Worm (Caenorhabditis elegans) whole organism, young adult: ENCODE measurements around the gene Y111B2A.12.

Source experiments
- B0019.2 ChIP-seq: fragments of 200-800 bp; sonication (Bioruptor generic); conservative IDR thresholded peaks from 2 replicates; pipeline ENCODE4 v1.3.6; 2022; ENCODE audit warnings: missing genetic modification reagents, missing genetic modification characterization, missing compliant biosample characterization
- B0261.1 ChIP-seq: sonication (generic microtip); optimal IDR thresholded peaks from 2 replicates; lab custom pipeline; 2016; ENCODE audit warnings: mild to moderate bottlenecking, missing genetic modification characterization, moderate library complexity, missing compliant biosample characterization
- B0336.3 ChIP-seq: fragments of 200-800 bp; sonication (Bioruptor generic); IDR thresholded peaks from 2 replicates; pipeline ENCODE4 v1.3.6; 2022; ENCODE audit warnings: missing genetic modification characterization, missing compliant biosample characterization
- D2030.7 ChIP-seq: fragments of 200-800 bp; sonication (Bioruptor generic); IDR thresholded peaks from 2 replicates; pipeline ENCODE4 v1.3.6; 2022; ENCODE audit warnings: missing genetic modification reagents, missing genetic modification characterization, missing compliant biosample characterization
- F33H1.4 ChIP-seq: fragments of 200-800 bp; sonication (Bioruptor generic); IDR thresholded peaks from 2 replicates; pipeline ENCODE4 v1.3.6; 2022; ENCODE audit warnings: missing genetic modification reagents, missing genetic modification characterization, missing compliant biosample characterization
- F37B4.10 ChIP-seq: fragments of 200-800 bp; sonication (Bioruptor generic); IDR thresholded peaks from 2 replicates; pipeline ENCODE4 v1.3.6; 2022; ENCODE audit warnings: missing genetic modification characterization, missing compliant biosample characterization
- F39B2.1 ChIP-seq: fragments of 200-800 bp; sonication (Bioruptor generic); IDR thresholded peaks from 2 replicates; pipeline ENCODE4 v1.3.6; 2022; ENCODE audit warnings: missing genetic modification reagents, missing genetic modification characterization, missing compliant biosample characterization
- F52B5.7 ChIP-seq: sonication (generic microtip); optimal IDR thresholded peaks from 2 replicates; lab custom pipeline; 2016; ENCODE audit warnings: mild to moderate bottlenecking, missing genetic modification characterization, missing compliant biosample characterization
- Y53G8AR.9 ChIP-seq: fragments of 200-800 bp; sonication (Bioruptor generic); conservative IDR thresholded peaks from 2 replicates; pipeline ENCODE4 v1.3.6; 2022; ENCODE audit warnings: missing genetic modification reagents, missing genetic modification characterization, missing compliant biosample characterization
- Y67H2A.10 ChIP-seq: fragments of 200-800 bp; sonication (Bioruptor generic); conservative IDR thresholded peaks from 2 replicates; pipeline ENCODE4 v1.3.6; 2022; ENCODE audit warnings: missing genetic modification reagents, missing genetic modification characterization, missing compliant biosample characterization
- Y79H2A.3 ChIP-seq: fragments of 200-800 bp; sonication (Bioruptor generic); conservative IDR thresholded peaks from 2 replicates; pipeline ENCODE4 v1.3.6; 2022; ENCODE audit warnings: missing genetic modification reagents, missing genetic modification characterization, missing compliant biosample characterization
- Y95B8A.8 ChIP-seq: fragments of 200-800 bp; sonication (Bioruptor generic); IDR thresholded peaks from 2 replicates; pipeline ENCODE4 v1.3.6; 2022; ENCODE audit warnings: missing genetic modification reagents, missing genetic modification characterization, missing compliant biosample characterization
- ceh-27 ChIP-seq: fragments of 200-800 bp; sonication (Bioruptor generic); optimal IDR thresholded peaks from 2 replicates; lab custom pipeline; 2018; ENCODE audit warnings: mild to moderate bottlenecking, missing genetic modification characterization, moderate library complexity, missing compliant biosample characterization
- dox-1 ChIP-seq: fragments of 200-800 bp; sonication (Bioruptor generic); IDR thresholded peaks from 2 replicates; pipeline ENCODE4 v1.3.6; 2022; ENCODE audit warnings: missing genetic modification reagents, missing genetic modification characterization, missing compliant biosample characterization
- dpl-1 ChIP-seq: fragments of 150-350 bp; optimal IDR thresholded peaks from 2 replicates; lab custom pipeline; 2014; ENCODE audit warnings: missing biosample characterization, missing genetic modification reagents, missing genetic modification characterization
- egl-18 ChIP-seq: fragments of 200-800 bp; sonication (Bioruptor generic); IDR thresholded peaks from 2 replicates; pipeline ENCODE4 v1.3.6; 2022; ENCODE audit warnings: missing genetic modification reagents, missing genetic modification characterization, missing compliant biosample characterization
- egl-44 ChIP-seq: fragments of 200-800 bp; sonication (Bioruptor generic); IDR thresholded peaks from 2 replicates; pipeline ENCODE4 v1.3.6; 2022; ENCODE audit warnings: missing genetic modification reagents, missing genetic modification characterization, missing compliant biosample characterization
- ekl-4 ChIP-seq: fragments of 200-800 bp; sonication (Bioruptor generic); IDR thresholded peaks from 2 replicates; pipeline ENCODE4 v1.3.6; 2022; ENCODE audit warnings: missing genetic modification reagents, missing genetic modification characterization, missing compliant biosample characterization
- fkh-3 ChIP-seq: sonication (generic microtip); optimal IDR thresholded peaks from 2 replicates; lab custom pipeline; 2016; ENCODE audit warnings: mild to moderate bottlenecking, missing genetic modification characterization, missing compliant biosample characterization
- gei-17 ChIP-seq: fragments of 200-800 bp; sonication (Bioruptor generic); optimal IDR thresholded peaks from 2 replicates; lab custom pipeline; 2018; ENCODE audit warnings: mild to moderate bottlenecking, missing genetic modification characterization, missing compliant biosample characterization
- hmg-1.2 ChIP-seq: fragments of 200-800 bp; sonication (Bioruptor generic); IDR thresholded peaks from 2 replicates; pipeline ENCODE4 v1.3.6; 2022; ENCODE audit warnings: missing genetic modification reagents, missing genetic modification characterization, missing compliant biosample characterization
- hmg-20 ChIP-seq: fragments of 200-800 bp; sonication (Bioruptor generic); IDR thresholded peaks from 2 replicates; pipeline ENCODE4 v1.3.6; 2022; ENCODE audit warnings: missing genetic modification reagents, missing genetic modification characterization, missing compliant biosample characterization
- hrde-1 ChIP-seq: sonication (generic microtip); optimal IDR thresholded peaks from 2 replicates; lab custom pipeline; 2016; ENCODE audit warnings: missing genetic modification characterization, mild to moderate bottlenecking, missing compliant biosample characterization, moderate library complexity, missing genotype, missing genetic modification reagents, borderline replicate concordance
- hsf-1 ChIP-seq: fragments of 200-800 bp; sonication (Bioruptor generic); IDR thresholded peaks from 2 replicates; pipeline ENCODE4 v1.3.6; 2022; ENCODE audit warnings: missing genetic modification reagents, missing genetic modification characterization, missing compliant biosample characterization
- lag-1 ChIP-seq: fragments of 200-800 bp; sonication (Bioruptor generic); IDR thresholded peaks from 2 replicates; pipeline ENCODE4 v1.3.6; 2022; ENCODE audit warnings: missing genetic modification reagents, missing genetic modification characterization, missing compliant biosample characterization
- let-607 ChIP-seq, 2 experiments: fragments of 200-800 bp in 1 of 2; sonication (Bioruptor generic) in 1 of 2; sonication (generic microtip) in 1 of 2; optimal IDR thresholded peaks; 2 replicates each; lab custom pipeline; 2016 to 2018; ENCODE audit warnings: mild to moderate bottlenecking in 2 of 2, missing compliant biosample characterization in 2 of 2, missing genetic modification characterization in 2 of 2, moderate library complexity in 2 of 2, missing genotype in 1 of 2
- lin-26 ChIP-seq: fragments of 200-800 bp; sonication (Bioruptor generic); IDR thresholded peaks from 2 replicates; pipeline ENCODE4 v1.3.6; 2022; ENCODE audit warnings: missing genetic modification reagents, missing genetic modification characterization, missing compliant biosample characterization
- lin-35 ChIP-seq, 3 experiments: fragments of 150-350 bp in 2 of 3; sonication (generic microtip) in 1 of 3; optimal IDR thresholded peaks; 2 replicates each; lab custom pipeline; 2014 to 2018; ENCODE audit warnings: missing biosample characterization in 3 of 3, missing genetic modification characterization in 3 of 3, missing genetic modification reagents in 3 of 3
- madf-3 ChIP-seq: fragments of 200-800 bp; sonication (Bioruptor generic); IDR thresholded peaks from 2 replicates; pipeline ENCODE4 v1.3.6; 2022; ENCODE audit warnings: missing genetic modification reagents, missing genetic modification characterization, missing compliant biosample characterization
- madf-6 ChIP-seq: fragments of 200-800 bp; sonication (Bioruptor generic); IDR thresholded peaks from 2 replicates; pipeline ENCODE4 v1.3.6; 2022; ENCODE audit warnings: missing genetic modification reagents, missing genetic modification characterization, missing compliant biosample characterization
- madf-8 ChIP-seq: fragments of 200-800 bp; sonication (Bioruptor generic); conservative IDR thresholded peaks from 2 replicates; pipeline ENCODE4 v1.3.6; 2022; ENCODE audit warnings: missing genetic modification reagents, missing genetic modification characterization, missing compliant biosample characterization
- mcd-1 ChIP-seq: fragments of 200-800 bp; sonication (Bioruptor generic); IDR thresholded peaks from 2 replicates; pipeline ENCODE4 v1.3.6; 2022; ENCODE audit warnings: missing genetic modification reagents, missing genetic modification characterization, missing compliant biosample characterization
- mel-28 ChIP-seq: sonication (generic microtip); optimal IDR thresholded peaks from 2 replicates; lab custom pipeline; 2016; ENCODE audit warnings: borderline replicate concordance, mild to moderate bottlenecking, missing genetic modification characterization, missing compliant biosample characterization
- nhr-179 ChIP-seq: sonication (generic microtip); optimal IDR thresholded peaks from 2 replicates; lab custom pipeline; 2016; ENCODE audit warnings: mild to moderate bottlenecking, missing genetic modification characterization, missing compliant biosample characterization
- nhr-80 ChIP-seq: sonication (generic microtip); optimal IDR thresholded peaks from 2 replicates; lab custom pipeline; 2016; ENCODE audit warnings: missing genetic modification characterization, missing compliant biosample characterization
- rpc-1 ChIP-seq, 2 experiments: fragments of 150-350 bp in 1 of 2; sonication (generic microtip) in 1 of 2; optimal IDR thresholded peaks; 2 replicates each; lab custom pipeline; 2014 to 2018; ENCODE audit warnings: missing biosample characterization in 1 of 2, missing genetic modification characterization in 1 of 2, missing genetic modification reagents in 1 of 2, missing genotype in 1 of 2
- sdz-38 ChIP-seq: sonication (generic microtip); optimal IDR thresholded peaks from 2 replicates; lab custom pipeline; 2016; ENCODE audit warnings: missing genotype, missing genetic modification characterization, missing compliant biosample characterization
- snpc-1.1 ChIP-seq: sonication (generic microtip); optimal IDR thresholded peaks from 2 replicates; lab custom pipeline; 2017; ENCODE audit warnings: missing genetic modification characterization, mild to moderate bottlenecking, missing compliant biosample characterization, antibody characterized with exemption, moderate library complexity, missing genotype, missing genetic modification reagents; ENCODE audit not compliant: insufficient read depth
- snpc-3.4 ChIP-seq: sonication (generic microtip); optimal IDR thresholded peaks from 2 replicates; lab custom pipeline; 2017; ENCODE audit warnings: missing genetic modification characterization, mild to moderate bottlenecking, missing compliant biosample characterization, antibody characterized with exemption, moderate library complexity, missing genotype, missing genetic modification reagents
- somi-1 ChIP-seq: fragments of 200-800 bp; sonication (Bioruptor generic); optimal IDR thresholded peaks from 2 replicates; lab custom pipeline; 2018; ENCODE audit warnings: mild to moderate bottlenecking, missing genetic modification characterization, missing compliant biosample characterization
- tbx-9 ChIP-seq: sonication (generic microtip); optimal IDR thresholded peaks from 2 replicates; lab custom pipeline; 2016; ENCODE audit warnings: borderline replicate concordance, missing genetic modification characterization, inconsistent platforms, missing compliant biosample characterization
- unc-62 ChIP-seq: fragments of 150-350 bp; optimal IDR thresholded peaks from 2 replicates; lab custom pipeline; 2014; ENCODE audit warnings: missing biosample characterization, missing genetic modification reagents, missing genetic modification characterization
- xnd-1 ChIP-seq: sonication (generic microtip); optimal IDR thresholded peaks from 2 replicates; lab custom pipeline; 2016; ENCODE audit warnings: missing genotype, missing genetic modification reagents, missing genetic modification characterization, missing compliant biosample characterization
- zfh-2 ChIP-seq: fragments of 200-800 bp; sonication (Bioruptor generic); conservative IDR thresholded peaks from 2 replicates; pipeline ENCODE4 v1.3.6; 2022; ENCODE audit warnings: missing genetic modification reagents, missing genetic modification characterization, missing compliant biosample characterization
- zim-3 ChIP-seq: sonication (generic microtip); optimal IDR thresholded peaks from 2 replicates; lab custom pipeline; 2017; ENCODE audit warnings: mild to moderate bottlenecking, missing genetic modification characterization, moderate library complexity, missing compliant biosample characterization
- ztf-26 ChIP-seq: sonication (generic microtip); optimal IDR thresholded peaks from 2 replicates; lab custom pipeline; 2017; ENCODE audit warnings: missing genetic modification characterization, missing compliant biosample characterization

Y111B2A.12 gene

ce11 chrIII:12625875-12626649 lies 17.0 kb downstream of the Y111B2A.12 start, which contains the start of gene pqn-80 (continued):
- TF ChIP-seq D2030.7 (GFP tag; lab: Robert Waterston, UW) (0 out of 2 replicates have a peak, but pooled peaks have one; percentile 13), Y79H2A.3 (GFP tag; lab: Robert Waterston, UW) (no peak), nhr-179 (tag; lab: Kevin White, UChicago) (no peak), lin-26 (no peak), hmg-20 (no peak), lin-35 (GFP tag; optimal IDR thresholded peaks at IDR 0.05; lab: Kevin White, UChicago) (peak in 1 of 3 experiments; percentile 86), mcd-1 (GFP tag; lab: Robert Waterston, UW) (peak; percentile 94), mel-28 (tag; lab: Kevin White, UChicago) (no peak), lag-1 (GFP tag; lab: Robert Waterston, UW) (no peak), hsf-1 (GFP tag; lab: Robert Waterston, UW) (no peak), hrde-1 (tag; lab: Kevin White, UChicago) (no peak), nhr-80 (tag; lab: Kevin White, UChicago) (no peak), madf-6 (GFP tag; lab: Robert Waterston, UW) (peak; percentile 53), B0261.1 (tag; lab: Kevin White, UChicago) (no peak), Y53G8AR.9 (0 out of 2 replicates have a peak, but pooled peaks have one; percentile 42), unc-62 (GFP tag; lab: Kevin White, UChicago) (no peak), B0019.2 (no peak), F33H1.4 (0 out of 2 replicates have a peak, but pooled peaks have one; percentile 17), F37B4.10 (no peak), ztf-26 (no peak), xnd-1 (tag; lab: Kevin White, UChicago) (peak; percentile 37), F52B5.7 (tag; lab: Kevin White, UChicago) (no peak), gei-17 (GFP tag; lab: Kevin White, UChicago) (no peak), let-607 (tag; optimal IDR thresholded peaks at IDR 0.05; lab: Kevin White, UChicago) (no peak), Y95B8A.8 (GFP tag; lab: Robert Waterston, UW) (no peak), ekl-4 (GFP tag; lab: Robert Waterston, UW) (no peak), egl-44 (GFP tag; lab: Robert Waterston, UW) (no peak), zim-3 (tag; lab: Kevin White, UChicago) (no peak), fkh-3 (no peak), snpc-1.1 (tag; lab: Kevin White, UChicago) (no peak), F39B2.1 (GFP tag; lab: Robert Waterston, UW) (no peak), dox-1 (GFP tag; lab: Robert Waterston, UW) (no peak), dpl-1 (GFP tag; lab: Kevin White, UChicago) (peak; percentile 68), B0336.3 (GFP tag; lab: Robert Waterston, UW) (no peak), madf-8 (GFP tag; lab: Robert Waterston, UW) (peak; percentile 60), rpc-1 (optimal IDR thresholded peaks at IDR 0.05; lab: Kevin White, UChicago) (no peak), rpc-1 (tag; optimal IDR thresholded peaks at IDR 0.05; lab: Kevin White, UChicago) (no peak), snpc-3.4 (tag; lab: Kevin White, UChicago) (no peak), madf-3 (0 out of 2 replicates have a peak, but pooled peaks have one; percentile 35), zfh-2 (GFP tag; lab: Robert Waterston, UW) (no peak), sdz-38 (tag; lab: Kevin White, UChicago) (no peak), ceh-27 (no peak), hmg-1.2 (GFP tag; lab: Robert Waterston, UW) (no peak), Y67H2A.10 (GFP tag; lab: Robert Waterston, UW) (no peak), egl-18 (GFP tag; lab: Robert Waterston, UW) (no peak), tbx-9 (tag; lab: Kevin White, UChicago) (no peak), somi-1 (no peak)
